Fruit fly (Drosophila melanogaster) whole organism, pupa: ENCODE results near the gene CG14204.
A peak's percentile ranks its signal among the peaks of the same experiment; 100 is the strongest.

Source experiments
- CG10348 ChIP-seq: fragments of 200-800 bp; sonication (Bioruptor generic); IDR thresholded peaks from 2 replicates; pipeline ENCODE4 v1.3.6; 2022; ENCODE audit warnings: missing biosample characterization, missing genetic modification characterization
- CG12605 ChIP-seq: fragments of 200-800 bp; sonication (Bioruptor generic); IDR thresholded peaks from 2 replicates; pipeline ENCODE4 v1.3.6; 2022; ENCODE audit warnings: missing biosample characterization, missing genetic modification characterization
- CG13204 ChIP-seq: fragments of 200-800 bp; sonication (Bioruptor generic); optimal IDR thresholded peaks from 2 replicates; lab custom pipeline; 2018; ENCODE audit warnings: missing biosample characterization, mild to moderate bottlenecking, missing genetic modification characterization, moderate library complexity
- CG14655 ChIP-seq: fragments of 200-800 bp; sonication (Bioruptor generic); optimal IDR thresholded peaks from 3 replicates; lab custom pipeline; 2017; ENCODE audit warnings: mild to moderate bottlenecking, missing biosample characterization, missing genetic modification reagents, missing genetic modification characterization
- CG15710 ChIP-seq: fragments of 200-800 bp; sonication (Bioruptor generic); optimal IDR thresholded peaks from 2 replicates; lab custom pipeline; 2018; ENCODE audit warnings: missing biosample characterization, mild to moderate bottlenecking, missing genetic modification characterization, moderate library complexity
- CG17806 ChIP-seq: fragments of 200-800 bp; sonication (Bioruptor generic); optimal IDR thresholded peaks from 2 replicates; lab custom pipeline; 2018; ENCODE audit warnings: missing biosample characterization, mild to moderate bottlenecking, missing genetic modification characterization, moderate library complexity
- CG32121 ChIP-seq: fragments of 200-800 bp; sonication (Bioruptor generic); IDR thresholded peaks from 2 replicates; pipeline ENCODE4 v1.3.6; 2022; ENCODE audit warnings: missing biosample characterization, missing genetic modification characterization
- CG34367 ChIP-seq: fragments of 200-800 bp; sonication (Bioruptor generic); optimal IDR thresholded peaks from 2 replicates; lab custom pipeline; 2018; ENCODE audit warnings: missing biosample characterization, mild to moderate bottlenecking, missing genetic modification characterization
- CG4496 ChIP-seq: fragments of 200-800 bp; sonication (Bioruptor generic); IDR thresholded peaks from 3 replicates; pipeline ENCODE4 v1.3.6; 2022; ENCODE audit warnings: missing biosample characterization, missing genetic modification characterization
- CG8159 ChIP-seq: fragments of 200-800 bp; sonication (Bioruptor generic); optimal IDR thresholded peaks from 3 replicates; lab custom pipeline; 2018; ENCODE audit warnings: missing biosample characterization, mild to moderate bottlenecking, missing genetic modification characterization, moderate library complexity
- CG8301 ChIP-seq: fragments of 200-800 bp; sonication (Bioruptor generic); optimal IDR thresholded peaks from 2 replicates; lab custom pipeline; 2018; ENCODE audit warnings: missing biosample characterization, mild to moderate bottlenecking, missing genetic modification characterization
- CG9948 ChIP-seq: fragments of 200-800 bp; sonication (Bioruptor generic); optimal IDR thresholded peaks from 2 replicates; lab custom pipeline; 2018; ENCODE audit warnings: missing biosample characterization, mild to moderate bottlenecking, missing genetic modification characterization, moderate library complexity
- D1 ChIP-seq: fragments of 200-800 bp; sonication (Bioruptor generic); optimal IDR thresholded peaks from 2 replicates; lab custom pipeline; 2018; ENCODE audit warnings: missing biosample characterization, mild to moderate bottlenecking, missing genetic modification characterization, moderate library complexity
- EcR ChIP-seq: fragments of 200-800 bp; sonication (Bioruptor generic); optimal IDR thresholded peaks from 3 replicates; lab custom pipeline; 2019; ENCODE audit warnings: missing biosample characterization, missing genetic modification characterization, mild to moderate bottlenecking, moderate library complexity, missing genetic modification reagents
- Ets98B ChIP-seq: fragments of 200-800 bp; sonication (Bioruptor generic); IDR thresholded peaks from 2 replicates; pipeline ENCODE4 v1.3.6; 2022; ENCODE audit warnings: missing biosample characterization, missing genetic modification characterization
- Pif1A ChIP-seq: fragments of 200-800 bp; sonication (Bioruptor generic); optimal IDR thresholded peaks from 3 replicates; lab custom pipeline; 2016; ENCODE audit warnings: missing biosample characterization, missing genetic modification characterization
- Pif1B ChIP-seq: fragments of 200-800 bp; sonication (Bioruptor generic); optimal IDR thresholded peaks from 3 replicates; lab custom pipeline; 2016; ENCODE audit warnings: missing biosample characterization, missing genetic modification characterization
- Snoo ChIP-seq: fragments of 200-800 bp; sonication (Bioruptor generic); optimal IDR thresholded peaks from 3 replicates; lab custom pipeline; 2017; ENCODE audit warnings: missing biosample characterization, mild to moderate bottlenecking, missing genetic modification characterization, inconsistent platforms
- fd96Ca ChIP-seq: fragments of 200-800 bp; sonication (Bioruptor generic); IDR thresholded peaks from 3 replicates; pipeline ENCODE4 v1.3.6; 2022; ENCODE audit warnings: missing biosample characterization, missing genetic modification characterization
- gl ChIP-seq: fragments of 200-800 bp; sonication (Bioruptor generic); optimal IDR thresholded peaks from 2 replicates; lab custom pipeline; 2018; ENCODE audit warnings: missing biosample characterization, mild to moderate bottlenecking, missing genetic modification characterization
- rn ChIP-seq: fragments of 200-800 bp; sonication (Bioruptor generic); IDR thresholded peaks from 2 replicates; pipeline ENCODE4 v1.3.6; 2022; ENCODE audit warnings: missing biosample characterization, missing genetic modification characterization

The CG14204 gene

DNA sequence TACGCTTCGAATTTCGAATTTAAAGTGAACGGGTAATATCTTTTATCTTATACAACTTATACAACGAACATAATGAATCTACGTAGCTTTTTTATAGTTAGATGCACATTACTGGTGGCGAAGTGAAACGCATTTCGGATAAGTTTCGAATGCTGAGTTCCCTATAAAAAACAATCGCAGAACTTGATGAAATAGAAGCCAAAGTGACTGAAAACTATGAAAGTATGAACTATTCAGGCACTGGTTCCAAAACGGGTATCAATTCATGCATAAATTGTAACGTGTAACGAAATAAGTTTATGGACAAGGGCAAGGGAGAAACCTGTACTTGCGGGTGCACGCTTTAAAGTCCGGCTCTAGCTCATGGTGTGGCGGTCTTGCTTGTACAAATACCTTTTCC is 12.4 kb downstream of the CG14204 start:
- TF ChIP-seq CG4496 (GFP tag; lab: Robert Waterston, UW) = no peak
- TF ChIP-seq CG12605 (GFP tag; lab: Robert Waterston, UW) = no peak
- no peak for TF ChIP-seq CG8301 (tag; lab: Kevin White, UChicago)
- TF ChIP-seq D1 = no peak
- TF ChIP-seq Pif1A (GFP tag; lab: Kevin White, UChicago) = no peak
- TF ChIP-seq CG13204 (GFP tag; lab: Kevin White, UChicago) = no peak
- no peak for TF ChIP-seq CG9948
- TF ChIP-seq EcR = no peak
- no peak for TF ChIP-seq rn (GFP tag; lab: Robert Waterston, UW)
- TF ChIP-seq gl (tag; lab: Kevin White, UChicago) = no peak
- no peak for TF ChIP-seq Pif1B
- no peak for TF ChIP-seq CG32121 (GFP tag; lab: Robert Waterston, UW)
- TF ChIP-seq fd96Ca = no peak
- no peak for TF ChIP-seq Ets98B (GFP tag; lab: Robert Waterston, UW)
- no peak for TF ChIP-seq CG15710
- TF ChIP-seq Snoo = no peak

DNA sequence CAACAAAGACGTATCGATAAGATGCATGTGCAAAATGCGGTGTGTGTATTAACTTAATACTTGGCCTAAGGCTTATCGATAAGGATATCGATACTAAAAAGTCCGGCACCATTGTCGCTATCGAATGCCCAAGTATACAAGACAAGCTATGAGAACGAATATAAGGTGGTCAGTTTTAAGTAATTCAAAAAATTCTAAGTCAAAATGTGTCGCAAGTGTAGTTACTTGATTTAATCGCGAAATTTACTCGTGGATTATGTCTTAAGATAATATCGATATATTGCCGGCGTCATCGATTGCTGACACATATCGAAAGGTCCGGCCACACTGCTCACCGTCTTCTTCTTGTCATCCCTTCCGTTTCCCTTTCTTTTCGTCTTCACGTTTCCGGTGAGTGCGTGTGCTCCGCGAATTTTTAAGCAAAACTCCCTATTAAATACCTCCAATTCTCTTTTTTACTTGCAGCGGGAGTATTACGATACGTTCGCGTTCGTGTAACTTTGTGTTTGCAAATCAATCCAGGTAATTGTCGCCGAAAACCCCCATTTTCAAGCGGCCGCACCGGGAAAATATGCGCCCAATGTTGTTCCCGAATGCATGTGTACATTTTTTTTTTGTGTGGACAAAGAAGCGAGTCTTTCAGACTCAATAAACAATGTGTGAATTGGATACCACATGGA is 14.4 kb downstream of the CG14204 start, which contains the start of gene RpS10b:
RpS10b (plus strand) TSS at position 348 of the 680 bp plus-strand sequence.
- TF ChIP-seq CG15710 (peak; percentile 67), CG10348 (GFP tag; lab: Robert Waterston, UW) (no peak), EcR (no peak), Pif1A (GFP tag; lab: Kevin White, UChicago) (peak; percentile 85), CG12605 (GFP tag; lab: Robert Waterston, UW) (peak; percentile 79), rn (GFP tag; lab: Robert Waterston, UW) (no peak), Snoo (peak; percentile 93), fd96Ca (no peak), CG34367 (tag; lab: Kevin White, UChicago) (peak; percentile 78), CG9948 (peak; percentile 3), CG14655 (GFP tag; lab: Kevin White, UChicago) (peak; percentile 60), Pif1B (peak; percentile 78), gl (tag; lab: Kevin White, UChicago) (peak; percentile 73), CG32121 (GFP tag; lab: Robert Waterston, UW) (no peak), CG8301 (tag; lab: Kevin White, UChicago) (peak; percentile 47), D1 (no peak), CG8159 (peak; percentile 63), Ets98B (GFP tag; lab: Robert Waterston, UW) (peak; percentile 41), CG4496 (GFP tag; lab: Robert Waterston, UW) (peak; percentile 92), CG13204 (GFP tag; lab: Kevin White, UChicago) (peak; percentile 73), CG17806 (tag; lab: Kevin White, UChicago) (peak; percentile 28)

DNA sequence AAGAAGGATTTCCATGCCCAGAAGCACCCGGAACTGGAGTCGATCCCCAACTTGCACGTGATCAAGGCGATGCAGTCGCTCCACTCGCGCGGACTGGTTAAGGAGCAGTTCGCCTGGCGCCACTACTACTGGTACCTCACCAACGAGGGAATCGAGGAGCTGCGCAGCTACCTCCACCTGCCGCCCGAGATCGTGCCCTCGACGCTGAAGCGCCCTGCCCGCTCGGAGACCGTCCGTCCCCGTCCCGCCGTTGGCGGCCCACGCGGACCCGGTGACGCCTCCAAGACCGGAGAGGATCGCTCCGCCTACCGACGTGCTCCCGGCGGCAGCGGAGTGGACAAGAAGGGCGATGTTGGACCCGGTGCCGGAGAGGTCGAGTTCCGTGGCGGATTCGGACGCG is 15.1 kb downstream of the CG14204 start:
- TF ChIP-seq Ets98B (GFP tag; lab: Robert Waterston, UW) (no peak), D1 (no peak), CG14655 (GFP tag; lab: Kevin White, UChicago) (no peak), gl (tag; lab: Kevin White, UChicago) (no peak), CG9948 (no peak), CG32121 (GFP tag; lab: Robert Waterston, UW) (no peak), CG17806 (tag; lab: Kevin White, UChicago) (no peak), CG8301 (tag; lab: Kevin White, UChicago) (no peak)

DNA sequence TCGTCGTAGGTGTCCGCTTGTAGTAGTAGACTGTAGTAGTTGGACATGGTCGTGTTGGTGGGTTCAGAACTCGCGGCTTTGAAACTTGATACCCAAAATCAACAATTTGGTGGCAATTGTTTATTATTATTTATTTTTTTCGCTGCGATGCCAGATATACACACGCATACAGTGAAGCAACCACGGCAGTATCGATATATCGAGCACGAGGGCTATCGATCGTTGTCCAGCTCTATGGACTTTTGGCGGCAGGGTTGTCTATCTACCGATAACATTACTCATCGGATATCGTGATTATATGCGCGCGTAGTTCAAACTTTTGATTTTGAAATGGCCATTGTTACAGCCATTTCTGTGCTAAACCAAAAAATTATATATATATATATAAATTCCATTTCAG is 18.2 kb downstream of the CG14204 start, which contains the start of gene CG14220:
CG14220 (minus strand) TSS at position 208 of the 400 bp plus-strand sequence.
- TF ChIP-seq fd96Ca = no peak
- no peak for TF ChIP-seq Ets98B (GFP tag; lab: Robert Waterston, UW)
- no peak for TF ChIP-seq CG12605 (GFP tag; lab: Robert Waterston, UW)
- TF ChIP-seq CG14655 (GFP tag; lab: Kevin White, UChicago) = no peak
- TF ChIP-seq CG13204 (GFP tag; lab: Kevin White, UChicago) = no peak
- no peak for TF ChIP-seq CG8301 (tag; lab: Kevin White, UChicago)
- TF ChIP-seq Pif1B = no peak
- no peak for TF ChIP-seq D1
- TF ChIP-seq CG32121 (GFP tag; lab: Robert Waterston, UW) = no peak

DNA sequence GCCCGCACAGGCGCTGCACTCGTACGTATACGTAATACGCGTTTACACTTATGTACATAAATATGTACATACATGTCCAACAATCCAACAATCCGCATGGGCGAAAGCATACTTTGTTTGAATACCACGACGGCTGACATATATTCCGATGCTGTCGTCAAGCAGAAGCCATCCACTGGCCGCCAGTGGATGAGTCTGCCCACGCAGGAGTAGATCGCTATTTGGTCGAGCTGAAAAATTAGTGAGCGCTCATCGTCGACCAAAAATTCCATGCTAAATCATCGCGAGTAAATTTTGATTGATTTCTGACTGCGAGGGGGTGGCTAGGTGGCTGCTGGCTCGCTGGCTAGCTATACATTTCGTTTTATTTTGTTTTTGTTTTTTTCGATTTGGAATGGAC is 19.1 kb downstream of the CG14204 start:
- TF ChIP-seq CG32121 (GFP tag; lab: Robert Waterston, UW) = no peak
- no peak for TF ChIP-seq CG12605 (GFP tag; lab: Robert Waterston, UW)
- no peak for TF ChIP-seq CG14655 (GFP tag; lab: Kevin White, UChicago)
- no peak for TF ChIP-seq EcR
- no peak for TF ChIP-seq CG4496 (GFP tag; lab: Robert Waterston, UW)
- no peak for TF ChIP-seq CG9948
- TF ChIP-seq CG15710 = no peak
- TF ChIP-seq, all 21 proteins: peak for 0

- no peak for TF ChIP-seq EcR
- TF ChIP-seq CG13204 (GFP tag; lab: Kevin White, UChicago) = peak; percentile 15
- peak; percentile 23 for TF ChIP-seq gl (tag; lab: Kevin White, UChicago)
- TF ChIP-seq Snoo = peak; percentile 72
- peak; percentile 89 for TF ChIP-seq Ets98B (GFP tag; lab: Robert Waterston, UW)
- no peak for TF ChIP-seq D1
- peak; percentile 82 for TF ChIP-seq fd96Ca
- TF ChIP-seq CG12605 (GFP tag; lab: Robert Waterston, UW) = peak; percentile 72
- peak; percentile 58 for TF ChIP-seq CG15710
- TF ChIP-seq CG34367 (tag; lab: Kevin White, UChicago) = peak; percentile 55
- peak; percentile 72 for TF ChIP-seq CG8159
- TF ChIP-seq CG10348 (GFP tag; lab: Robert Waterston, UW) = peak; percentile 26; the same call in 1 of the 2 replicates
- peak; percentile 72 for TF ChIP-seq Pif1A (GFP tag; lab: Kevin White, UChicago)
- TF ChIP-seq CG17806 (tag; lab: Kevin White, UChicago) = peak; percentile 77
- peak; percentile 83 for TF ChIP-seq CG8301 (tag; lab: Kevin White, UChicago)
- peak; percentile 92 for TF ChIP-seq CG4496 (GFP tag; lab: Robert Waterston, UW)
- peak; percentile 73 for TF ChIP-seq CG9948
- TF ChIP-seq Pif1B = peak; percentile 73
- TF ChIP-seq CG32121 (GFP tag; lab: Robert Waterston, UW) = peak; percentile 82
- TF ChIP-seq CG14655 (GFP tag; lab: Kevin White, UChicago) = peak; percentile 87
- TF ChIP-seq rn (GFP tag; lab: Robert Waterston, UW) = peak; percentile 59
Observed at dm6 chrX:19603953-19604352, 20.5 kb downstream of the CG14204 start.
